Worm (Caenorhabditis elegans): Measurements from ENCODE around the gene Y55F3BL.4.

- no peak for TF ChIP-seq sox-4 (tag; optimal IDR thresholded peaks at IDR 0.05)
- no peak for TF ChIP-seq pqm-1 (tag; optimal IDR thresholded peaks at IDR 0.05)
- TF ChIP-seq lin-35 (GFP tag; optimal IDR thresholded peaks at IDR 0.05), result peak; percentile 80 to 92
- TF ChIP-seq nhr-19 (GFP tag; conservative IDR thresholded peaks at IDR 0.05), result no peak
- no peak for TF ChIP-seq nhr-28 (tag; optimal IDR thresholded peaks at IDR 0.05)
- peak in 1 of 3 experiments; percentile 15 for TF ChIP-seq ceh-82 (tag; optimal IDR thresholded peaks at IDR 0.05)
- no peak for TF ChIP-seq nhr-237 (tag; optimal IDR thresholded peaks at IDR 0.05)
- TF ChIP-seq nhr-11 (tag; optimal IDR thresholded peaks at IDR 0.05), result no peak
- TF ChIP-seq nhr-76 (tag; optimal IDR thresholded peaks at IDR 0.05), result no peak
- no peak for TF ChIP-seq egl-27 (tag; optimal IDR thresholded peaks at IDR 0.05)
These were observed 32.0 kb upstream of the Y55F3BL.4 start, which contains the start of gene mrpl-2 for ce11 chrIV:772931-773330.
